Worm (Caenorhabditis elegans) whole organism, L4/young adult: ENCODE measurements around the gene C01G10.5.

Experiments used
- W03F9.2 ChIP-seq: fragments of 150-350 bp; optimal IDR thresholded peaks from 2 replicates; lab custom pipeline; 2014; ENCODE audit warnings: missing biosample characterization, missing genetic modification characterization
- dao-5 ChIP-seq: sonication (generic microtip); optimal IDR thresholded peaks from 2 replicates; lab custom pipeline; 2016; ENCODE audit warnings: missing genotype, missing genetic modification characterization, moderate library complexity, missing compliant biosample characterization
- him-1 ChIP-seq: sonication (generic microtip); optimal IDR thresholded peaks from 2 replicates; lab custom pipeline; 2016; ENCODE audit warnings: missing genotype, missing genetic modification reagents, missing genetic modification characterization, missing compliant biosample characterization

DNA sequence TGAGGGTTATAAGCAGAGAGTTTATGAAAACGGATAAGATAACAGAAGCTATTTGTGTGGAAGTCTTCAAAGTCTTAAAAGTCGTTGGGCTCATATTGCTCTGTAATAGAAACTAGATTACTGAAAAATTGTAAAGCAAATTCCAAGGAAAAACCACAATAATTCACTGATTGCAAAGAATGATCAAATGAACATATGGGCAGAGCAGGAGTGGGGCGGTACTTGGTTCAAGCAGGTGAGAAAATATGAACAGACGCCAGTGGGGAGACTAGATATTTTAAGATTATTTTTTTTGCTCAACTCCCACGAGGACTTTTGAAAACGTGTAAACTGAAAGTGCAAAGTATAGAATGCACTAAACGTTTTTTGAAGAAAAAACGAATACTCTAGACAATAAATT, 43.1 kb upstream of the C01G10.5 start, which contains the start of gene str-171:
- TF ChIP-seq him-1 (tag; lab: Kevin White, UChicago): no peak
- TF ChIP-seq dao-5 (tag; lab: Kevin White, UChicago): no peak
- TF ChIP-seq W03F9.2 (tag; lab: Kevin White, UChicago): no peak
